Fruit fly (Drosophila melanogaster) whole organism, embryonic: ENCODE results near the gene ND-30.

Source experiments
- Bteb2 ChIP-seq: fragments of 200-800 bp; sonication (Bioruptor generic); optimal IDR thresholded peaks from 2 replicates; lab custom pipeline; 2016; ENCODE audit warnings: missing biosample characterization, missing genetic modification characterization
- CG11723 ChIP-seq: fragments of 200-800 bp; sonication (Bioruptor generic); optimal IDR thresholded peaks from 2 replicates; lab custom pipeline; 2017; ENCODE audit warnings: missing biosample characterization, mild to moderate bottlenecking, missing genetic modification characterization
- CG12236 ChIP-seq: fragments of 200-800 bp; sonication (Bioruptor generic); optimal IDR thresholded peaks from 2 replicates; lab custom pipeline; 2016; ENCODE audit warnings: missing biosample characterization, missing genetic modification characterization
- CG13296 ChIP-seq: fragments of 200-800 bp; sonication (Bioruptor generic); optimal IDR thresholded peaks from 3 replicates; lab custom pipeline; 2018; ENCODE audit warnings: missing biosample characterization, mild to moderate bottlenecking, missing genetic modification characterization
- CG14014 ChIP-seq: fragments of 200-800 bp; sonication (Bioruptor generic); IDR thresholded peaks from 2 replicates; pipeline ENCODE4 v1.3.6; 2022; ENCODE audit warnings: missing biosample characterization, missing genetic modification characterization
- CG14667 ChIP-seq: fragments of 200-800 bp; sonication (Bioruptor generic); IDR thresholded peaks from 2 replicates; pipeline ENCODE4 v1.3.6; 2022; ENCODE audit warnings: missing biosample characterization, missing genetic modification characterization
- CG15073 ChIP-seq: fragments of 200-800 bp; sonication (Bioruptor generic); optimal IDR thresholded peaks from 2 replicates; lab custom pipeline; 2016; ENCODE audit warnings: missing biosample characterization, missing genetic modification characterization
- CG15514 ChIP-seq: fragments of 200-800 bp; sonication (Bioruptor generic); optimal IDR thresholded peaks from 3 replicates; lab custom pipeline; 2017; ENCODE audit warnings: missing biosample characterization, missing genetic modification characterization, mild to moderate bottlenecking, moderate library complexity, missing genetic modification reagents
- CG17912 ChIP-seq: fragments of 200-800 bp; sonication (Bioruptor generic); optimal IDR thresholded peaks from 2 replicates; lab custom pipeline; 2018; ENCODE audit warnings: missing biosample characterization, mild to moderate bottlenecking, missing genetic modification characterization
- CG18262 ChIP-seq: fragments of 200-800 bp; optimal IDR thresholded peaks from 3 replicates; lab custom pipeline; 2019; ENCODE audit warnings: missing biosample characterization, mild to moderate bottlenecking, missing genetic modification characterization, moderate library complexity
- CG18476 ChIP-seq: fragments of 200-800 bp; sonication (Bioruptor generic); optimal IDR thresholded peaks from 2 replicates; lab custom pipeline; 2016; ENCODE audit warnings: missing biosample characterization, mild to moderate bottlenecking, missing genetic modification characterization
- CG31224 ChIP-seq: fragments of 200-800 bp; sonication (Bioruptor generic); IDR thresholded peaks from 2 replicates; pipeline ENCODE4 v1.3.6; 2022; ENCODE audit warnings: missing biosample characterization, missing genetic modification characterization
- CG34376 ChIP-seq: fragments of 200-800 bp; sonication (Bioruptor generic); optimal IDR thresholded peaks from 2 replicates; lab custom pipeline; 2018; ENCODE audit warnings: missing biosample characterization, mild to moderate bottlenecking, missing genetic modification characterization
- CG3726 ChIP-seq: fragments of 200-800 bp; sonication (Bioruptor generic); IDR thresholded peaks from 3 replicates; pipeline ENCODE4, ENCODE4 v1.3.6; 2022; ENCODE audit warnings: missing biosample characterization, missing genetic modification characterization
- CG4730 ChIP-seq: fragments of 200-800 bp; sonication (Bioruptor generic); IDR thresholded peaks from 2 replicates; pipeline ENCODE4 v1.3.6; 2022; ENCODE audit warnings: missing biosample characterization, missing genetic modification characterization
- CG6654 ChIP-seq: fragments of 200-800 bp; sonication (Bioruptor generic); optimal IDR thresholded peaks from 2 replicates; lab custom pipeline; 2017; ENCODE audit warnings: missing biosample characterization, mild to moderate bottlenecking, missing genetic modification characterization
- CG6791 ChIP-seq: fragments of 200-800 bp; sonication (Bioruptor generic); IDR thresholded peaks from 3 replicates; pipeline ENCODE4 v1.3.6; 2022; ENCODE audit warnings: missing biosample characterization, missing genetic modification characterization; ENCODE audit not compliant: partially characterized antibody
- CG7745 ChIP-seq: fragments of 200-800 bp; sonication (Bioruptor generic); optimal IDR thresholded peaks from 2 replicates; lab custom pipeline; 2018; ENCODE audit warnings: missing biosample characterization, mild to moderate bottlenecking, missing genetic modification characterization, moderate library complexity
- Chrac-16 ChIP-seq: fragments of 200-800 bp; sonication (Bioruptor generic); optimal IDR thresholded peaks from 3 replicates; lab custom pipeline; 2016; ENCODE audit warnings: missing biosample characterization, missing genetic modification characterization
- CoRest ChIP-seq: fragments of 200-800 bp; sonication (Bioruptor generic); optimal IDR thresholded peaks from 3 replicates; lab custom pipeline; 2018; ENCODE audit warnings: missing biosample characterization, mild to moderate bottlenecking, missing genetic modification characterization, moderate library complexity
- ERR ChIP-seq: fragments of 200-800 bp; sonication (Bioruptor generic); optimal IDR thresholded peaks from 2 replicates; lab custom pipeline; 2016; ENCODE audit warnings: missing biosample characterization, missing genetic modification characterization
- Ets97D ChIP-seq: fragments of 200-800 bp; sonication (Bioruptor generic); optimal IDR thresholded peaks from 3 replicates; lab custom pipeline; 2016; ENCODE audit warnings: missing biosample characterization, missing genetic modification characterization
- Hey ChIP-seq: fragments of 200-800 bp; sonication (Bioruptor generic); optimal IDR thresholded peaks from 3 replicates; lab custom pipeline; 2018; ENCODE audit warnings: missing biosample characterization, mild to moderate bottlenecking, missing genetic modification characterization
- Hr51 ChIP-seq, 2 experiments: fragments of 200-800 bp; sonication (Bioruptor generic); optimal IDR thresholded peaks; 2 replicates in 1 of 2; 3 replicates in 1 of 2; lab custom pipeline; 2016 to 2018; ENCODE audit warnings: missing biosample characterization in 2 of 2, missing genetic modification characterization in 2 of 2, mild to moderate bottlenecking in 1 of 2, moderate library complexity in 1 of 2
- Hsf ChIP-seq: fragments of 200-800 bp; sonication (Bioruptor generic); optimal IDR thresholded peaks from 3 replicates; lab custom pipeline; 2016; ENCODE audit warnings: missing biosample characterization, missing genetic modification characterization
- Lpt ChIP-seq: fragments of >200 bp; optimal IDR thresholded peaks from 2 replicates; lab custom pipeline; 2018; ENCODE audit warnings: missing biosample characterization, missing genetic modification characterization
- MBD-R2 ChIP-seq: fragments of 200-800 bp; sonication (Bioruptor generic); IDR thresholded peaks from 2 replicates; pipeline ENCODE4 v1.3.6; 2022; ENCODE audit warnings: missing biosample characterization, missing genetic modification characterization
- Nf-YA ChIP-seq: fragments of 200-800 bp; sonication (Bioruptor generic); IDR thresholded peaks from 2 replicates; pipeline ENCODE4 v1.3.6; 2022; ENCODE audit warnings: missing biosample characterization, missing genetic modification characterization
- NfI ChIP-seq: fragments of 200-800 bp; sonication (Bioruptor generic); optimal IDR thresholded peaks from 3 replicates; lab custom pipeline; 2018; ENCODE audit warnings: missing biosample characterization, mild to moderate bottlenecking, missing genetic modification characterization, moderate library complexity
- Rfx ChIP-seq: fragments of 200-800 bp; sonication (Bioruptor generic); IDR thresholded peaks from 2 replicates; pipeline ENCODE4 v1.3.6; 2022; ENCODE audit warnings: missing biosample characterization, missing genetic modification characterization
- ap ChIP-seq: fragments of 200-800 bp; sonication (Bioruptor generic); IDR thresholded peaks from 2 replicates; pipeline ENCODE4 v1.3.6; 2022; ENCODE audit warnings: missing biosample characterization, missing genetic modification characterization
- br ChIP-seq: fragments of >200 bp; optimal IDR thresholded peaks from 2 replicates; lab custom pipeline; 2017
- chm ChIP-seq: fragments of 200-800 bp; sonication (Bioruptor generic); IDR thresholded peaks from 2 replicates; pipeline ENCODE4 v1.3.6; 2022; ENCODE audit warnings: missing biosample characterization, missing genetic modification characterization
- crc ChIP-seq: fragments of 200-800 bp; sonication (Bioruptor generic); optimal IDR thresholded peaks from 2 replicates; lab custom pipeline; 2016; ENCODE audit warnings: missing biosample characterization, missing genetic modification characterization
- dimm ChIP-seq: fragments of 200-800 bp; sonication (Bioruptor generic); IDR thresholded peaks from 2 replicates; pipeline ENCODE4 v1.3.6; 2022; ENCODE audit warnings: missing biosample characterization, missing genetic modification characterization
- dm ChIP-seq: fragments of 200-800 bp; sonication (Bioruptor generic); optimal IDR thresholded peaks from 3 replicates; lab custom pipeline; 2016; ENCODE audit warnings: missing biosample characterization, missing genetic modification characterization
- fd3F ChIP-seq: fragments of 200-800 bp; sonication (Bioruptor generic); optimal IDR thresholded peaks from 2 replicates; lab custom pipeline; 2018; ENCODE audit warnings: missing biosample characterization, mild to moderate bottlenecking, missing genetic modification characterization, moderate library complexity
- ind ChIP-seq: fragments of 200-800 bp; sonication (Bioruptor generic); optimal IDR thresholded peaks from 3 replicates; lab custom pipeline; 2016; ENCODE audit warnings: missing biosample characterization, missing genetic modification characterization
- jing ChIP-seq: fragments of 200-800 bp; sonication (Bioruptor generic); optimal IDR thresholded peaks from 2 replicates; lab custom pipeline; 2018; ENCODE audit warnings: missing biosample characterization, mild to moderate bottlenecking, missing genetic modification characterization
- lmd ChIP-seq: fragments of 200-800 bp; sonication (Bioruptor generic); IDR thresholded peaks from 2 replicates; pipeline ENCODE4 v1.3.6; 2022; ENCODE audit warnings: missing biosample characterization, missing genetic modification characterization
- luna ChIP-seq: fragments of 200-800 bp; sonication (Bioruptor generic); optimal IDR thresholded peaks from 2 replicates; lab custom pipeline; 2016; ENCODE audit warnings: missing biosample characterization, missing genetic modification characterization
- nom ChIP-seq: fragments of 200-800 bp; sonication (Bioruptor generic); optimal IDR thresholded peaks from 2 replicates; lab custom pipeline; 2017; ENCODE audit warnings: missing biosample characterization, missing genetic modification characterization, mild to moderate bottlenecking, moderate library complexity, missing genetic modification reagents
- pan ChIP-seq, 4 experiments: fragments of >200 bp in 3 of 4; fragments of 200-800 bp in 1 of 4; sonication (Bioruptor generic) in 1 of 4; optimal IDR thresholded peaks in 3 of 4; IDR thresholded peaks in 1 of 4; 2 replicates each; pipeline versions ENCODE4 v1.3.6 to Lab custom; 2017 to 2022; ENCODE audit warnings: missing biosample characterization in 2 of 4, missing genetic modification characterization in 2 of 4, mixed read lengths in 1 of 4
- phol ChIP-seq: fragments of 200-800 bp; sonication (Bioruptor generic); optimal IDR thresholded peaks from 3 replicates; lab custom pipeline; 2018; ENCODE audit warnings: missing biosample characterization, mild to moderate bottlenecking, missing genetic modification characterization, moderate library complexity
- schlank ChIP-seq: fragments of 200-800 bp; sonication (Bioruptor generic); optimal IDR thresholded peaks from 2 replicates; lab custom pipeline; 2018; ENCODE audit warnings: missing biosample characterization, mild to moderate bottlenecking, missing genetic modification characterization
- seq ChIP-seq: fragments of 200-800 bp; sonication (Bioruptor generic); IDR thresholded peaks from 2 replicates; pipeline ENCODE4 v1.3.6; 2022; ENCODE audit warnings: missing biosample characterization, missing genetic modification characterization
- sim ChIP-seq: fragments of 200-800 bp; sonication (Bioruptor generic); IDR thresholded peaks from 2 replicates; pipeline ENCODE4 v1.3.6; 2022; ENCODE audit warnings: missing biosample characterization, missing genetic modification characterization
- ssp ChIP-seq: fragments of 200-800 bp; sonication (Bioruptor generic); IDR thresholded peaks from 2 replicates; pipeline ENCODE4 v1.3.6; 2022; ENCODE audit warnings: missing biosample characterization, missing genetic modification characterization
- unc-4 ChIP-seq: fragments of 200-800 bp; sonication (Bioruptor generic); IDR thresholded peaks from 2 replicates; pipeline ENCODE4 v1.3.6; 2022; ENCODE audit warnings: missing biosample characterization, missing genetic modification characterization; ENCODE audit not compliant: partially characterized antibody
- unpg ChIP-seq: fragments of 200-800 bp; sonication (Bioruptor generic); optimal IDR thresholded peaks from 3 replicates; lab custom pipeline; 2018; ENCODE audit warnings: missing biosample characterization, mild to moderate bottlenecking, missing genetic modification characterization, moderate library complexity
- vfl ChIP-seq: fragments of 200-800 bp; sonication (Bioruptor generic); optimal IDR thresholded peaks from 2 replicates; lab custom pipeline; 2016; ENCODE audit warnings: missing biosample characterization, missing genetic modification characterization
- yki ChIP-seq: fragments of >200 bp; optimal IDR thresholded peaks from 3 replicates; lab custom pipeline; 2018

Gene ND-30

DNA sequence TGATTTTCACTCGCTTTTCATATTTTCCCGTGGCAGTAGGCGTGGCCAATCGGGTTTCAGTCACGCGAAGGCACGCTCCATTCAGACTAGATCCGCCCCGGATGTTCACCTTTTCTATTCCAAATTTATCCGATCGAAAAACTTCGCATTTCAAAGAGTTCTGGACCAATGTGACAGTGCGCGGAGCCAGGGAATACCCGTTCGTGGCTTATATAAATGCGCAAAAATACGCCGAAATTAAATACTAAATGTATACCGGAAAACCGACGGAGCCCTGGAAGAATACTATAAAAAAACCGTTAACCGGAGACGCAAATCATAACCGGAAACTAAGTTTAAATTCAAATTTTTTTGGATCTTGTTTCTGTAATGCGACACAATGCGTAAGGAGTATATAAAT lies 31.8 kb downstream of the ND-30 start, which contains the start of gene promL (continued):
- TF ChIP-seq sim (GFP tag; lab: Robert Waterston, UW), result 0 out of 2 replicates have a peak, but pooled peaks have one; percentile 4
- no peak for TF ChIP-seq CG4730 (GFP tag; lab: Robert Waterston, UW)
- no peak for TF ChIP-seq pan (optimal IDR thresholded peaks at IDR 0.05; lab: Kevin White, UChicago)
- peak in 1 of 2 experiments; percentile 30 for TF ChIP-seq pan (GFP tag; optimal IDR thresholded peaks at IDR 0.05 in 1 of 2, IDR thresholded peaks at IDR 0.05 in 1 of 2)
- peak; percentile 67 for TF ChIP-seq phol
- TF ChIP-seq ap (GFP tag; lab: Robert Waterston, UW), result no peak
- no peak for TF ChIP-seq ssp (GFP tag; lab: Robert Waterston, UW)
- TF ChIP-seq luna (GFP tag; lab: Kevin White, UChicago), result peak; percentile 15
- no peak for TF ChIP-seq vfl (GFP tag; lab: Kevin White, UChicago)
- TF ChIP-seq CG11723, result peak; percentile 28
- 0 out of 3 replicates have a peak, but pooled peaks have one; percentile 18 for TF ChIP-seq CG6791 (GFP tag; lab: Robert Waterston, UW)
- TF ChIP-seq nom (GFP tag; lab: Kevin White, UChicago), result peak; percentile 66
- TF ChIP-seq CG3726, result no peak
- TF ChIP-seq yki (lab: Kevin White, UChicago), result no peak
- no peak for TF ChIP-seq CG14667 (GFP tag; lab: Robert Waterston, UW)
- peak; percentile 98 for TF ChIP-seq Ets97D
- TF ChIP-seq Lpt (GFP tag; lab: Kevin White, UChicago), result no peak
- peak; percentile 76 for TF ChIP-seq CG13296 (GFP tag; lab: Kevin White, UChicago)
- no peak; the same call in 1 of the 2 replicates for TF ChIP-seq chm (GFP tag; lab: Robert Waterston, UW)
- no peak for TF ChIP-seq Nf-YA (GFP tag; lab: Robert Waterston, UW)
- TF ChIP-seq ERR (GFP tag; lab: Kevin White, UChicago), result peak; percentile 12
- no peak for TF ChIP-seq lmd
- no peak for TF ChIP-seq ind (GFP tag; lab: Kevin White, UChicago)
- peak; percentile 10 for TF ChIP-seq fd3F (GFP tag; lab: Kevin White, UChicago)
- TF ChIP-seq Rfx, result peak; percentile 77
- peak; percentile 88 for TF ChIP-seq CG15514
- peak; percentile 75 for TF ChIP-seq CG34376
- TF ChIP-seq crc (GFP tag; lab: Kevin White, UChicago), result no peak
- TF ChIP-seq CG14014, result peak; percentile 33; the same call in 1 of the 2 replicates
- no peak for TF ChIP-seq schlank (tag; lab: Kevin White, UChicago)
- TF ChIP-seq MBD-R2, result peak; percentile 85
- TF ChIP-seq Hsf, result peak; percentile 60
- no peak for TF ChIP-seq CG15073 (GFP tag; lab: Kevin White, UChicago)
- TF ChIP-seq Chrac-16, result no peak
- peak; percentile 61 for TF ChIP-seq unpg (GFP tag; lab: Kevin White, UChicago)
- TF ChIP-seq CG12236 (GFP tag; lab: Kevin White, UChicago), result peak; percentile 6
- TF ChIP-seq seq (GFP tag; lab: Robert Waterston, UW), result no peak; the same call in 1 of the 2 replicates
- peak; percentile 86 for TF ChIP-seq CoRest
- no peak for TF ChIP-seq CG31224 (GFP tag; lab: Robert Waterston, UW)
- TF ChIP-seq CG6654 (GFP tag; lab: Kevin White, UChicago), result no peak
- TF ChIP-seq dm, result peak; percentile 53
- TF ChIP-seq CG18476 (GFP tag; lab: Kevin White, UChicago), result no peak
- no peak for TF ChIP-seq unc-4
- TF ChIP-seq CG7745 (tag; lab: Kevin White, UChicago), result no peak
- TF ChIP-seq Bteb2 (GFP tag; lab: Kevin White, UChicago), result peak; percentile 79
- no peak for TF ChIP-seq br
- no peak for TF ChIP-seq jing (GFP tag; lab: Kevin White, UChicago)
- peak; percentile 85 for TF ChIP-seq CG17912 (GFP tag; lab: Kevin White, UChicago)
- TF ChIP-seq Hey (tag; lab: Kevin White, UChicago), result peak; percentile 16
- no peak for TF ChIP-seq dimm (GFP tag; lab: Robert Waterston, UW)
- peak; percentile 50 for TF ChIP-seq CG18262 (tag; lab: Kevin White, UChicago)
- TF ChIP-seq NfI, result peak; percentile 74
- TF ChIP-seq Hr51 (GFP tag; optimal IDR thresholded peaks at IDR 0.05; lab: Kevin White, UChicago), result peak; percentile 18 to 52
